Fruit fly (Drosophila melanogaster) whole organism, pupa: ENCODE measurements around the gene NijC.

Experiments
- CG12605 ChIP-seq: fragments of 200-800 bp; sonication (Bioruptor generic); IDR thresholded peaks from 2 replicates; pipeline ENCODE4 v1.3.6; 2022; ENCODE audit warnings: missing biosample characterization, missing genetic modification characterization
- CG13204 ChIP-seq: fragments of 200-800 bp; sonication (Bioruptor generic); optimal IDR thresholded peaks from 2 replicates; lab custom pipeline; 2018; ENCODE audit warnings: missing biosample characterization, mild to moderate bottlenecking, missing genetic modification characterization, moderate library complexity
- CG4496 ChIP-seq: fragments of 200-800 bp; sonication (Bioruptor generic); IDR thresholded peaks from 3 replicates; pipeline ENCODE4 v1.3.6; 2022; ENCODE audit warnings: missing biosample characterization, missing genetic modification characterization
- Pif1B ChIP-seq: fragments of 200-800 bp; sonication (Bioruptor generic); optimal IDR thresholded peaks from 3 replicates; lab custom pipeline; 2016; ENCODE audit warnings: missing biosample characterization, missing genetic modification characterization

dm6 chr3R:12647348-12647747 is 47.6 kb upstream of the NijC start:
- TF ChIP-seq CG12605: no peak
- TF ChIP-seq CG4496 (GFP tag; lab: Robert Waterston, UW): no peak
- no peak for TF ChIP-seq CG13204
- TF ChIP-seq Pif1B (GFP tag; lab: Kevin White, UChicago): no peak
